Worm (Caenorhabditis elegans): Measurements from ENCODE around the gene F21C10.5.

The F21C10.5 gene

DNA sequence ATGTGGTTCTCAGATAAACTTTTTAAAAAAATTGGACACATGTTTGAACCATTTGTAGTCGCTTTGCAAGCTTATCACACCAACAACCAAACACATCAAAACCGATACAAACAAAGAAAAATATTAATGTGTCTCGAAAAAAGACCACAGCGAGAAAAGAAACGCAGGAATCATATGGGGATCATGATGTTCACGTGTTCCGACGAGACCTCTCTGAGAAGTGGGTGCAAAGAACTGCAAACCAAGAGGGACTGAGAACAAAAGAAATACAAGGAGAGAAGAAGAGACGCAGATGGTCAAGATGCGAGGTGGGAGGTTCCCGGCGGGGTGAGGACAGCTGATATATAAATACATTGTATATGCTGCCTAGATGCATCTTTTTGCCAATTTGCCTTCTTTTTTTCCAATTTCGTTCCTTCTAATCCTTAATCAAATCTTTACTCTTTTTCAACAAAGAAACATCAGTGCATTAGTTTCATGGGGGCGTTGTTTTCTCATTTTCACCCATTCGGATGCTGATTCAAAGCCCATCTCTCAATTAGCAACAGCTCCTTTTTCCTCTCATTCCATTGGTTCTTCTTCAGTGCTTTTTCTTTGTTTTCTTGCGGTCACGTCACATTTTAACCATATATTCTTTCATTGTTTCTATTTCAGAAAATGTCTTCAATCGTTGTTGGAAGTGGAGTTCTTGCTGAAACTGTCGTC, 29.7 kb upstream of the F21C10.5 start, which contains the start of gene F21C10.10 (continued):
- TF ChIP-seq cey-2 (tag; optimal IDR thresholded peaks at IDR 0.05; ENCODE audit: borderline replicate concordance, insufficient read depth): peak; percentile 95
- TF ChIP-seq ztf-7 (tag; optimal IDR thresholded peaks at IDR 0.05): peak; percentile 63
- TF ChIP-seq dve-1 (tag; optimal IDR thresholded peaks at IDR 0.05; ENCODE audit: insufficient read depth): peak; percentile 98
- TF ChIP-seq ZK337.2 (GFP tag; IDR thresholded peaks at IDR 0.05): no peak
- peak; percentile 40; the same call in 1 of the 2 replicates for TF ChIP-seq zfp-3 (GFP tag; conservative IDR thresholded peaks at IDR 0.05)
- TF ChIP-seq lin-13 (GFP tag; optimal IDR thresholded peaks at IDR 0.05): peak; percentile 50
- no peak for TF ChIP-seq Y105C5A.15 (GFP tag; IDR thresholded peaks at IDR 0.05)
- TF ChIP-seq nhr-6 (tag; optimal IDR thresholded peaks at IDR 0.05): peak; percentile 50
- TF ChIP-seq dmd-8 (GFP tag; IDR thresholded peaks at IDR 0.05): no peak
- TF ChIP-seq lin-15B (tag; optimal IDR thresholded peaks at IDR 0.05): no peak
- peak; percentile 86 for TF ChIP-seq php-3 (GFP tag; IDR thresholded peaks at IDR 0.05)
- peak; percentile 99 for TF ChIP-seq aha-1 (tag)
- no peak for TF ChIP-seq duxl-1 (tag; optimal IDR thresholded peaks at IDR 0.05; ENCODE audit: poor library complexity)
- no peak for TF ChIP-seq ama-1 (optimal IDR thresholded peaks at IDR 0.05)
- no peak for TF ChIP-seq lin-39 (tag; optimal IDR thresholded peaks at IDR 0.05)
- TF ChIP-seq hlh-11 (tag; optimal IDR thresholded peaks at IDR 0.05): peak; percentile 99
- TF ChIP-seq Y5F2A.4 (GFP tag; optimal IDR thresholded peaks at IDR 0.05): no peak
- TF ChIP-seq gei-8 (GFP tag; optimal IDR thresholded peaks at IDR 0.05): peak; percentile 98
- no peak for TF ChIP-seq daf-12 (tag; optimal IDR thresholded peaks at IDR 0.05)
- TF ChIP-seq madf-9 (GFP tag; conservative IDR thresholded peaks at IDR 0.05): peak; percentile 46; the same call in 1 of the 2 replicates
- TF ChIP-seq ztf-11 (tag; optimal IDR thresholded peaks at IDR 0.05): no peak
- TF ChIP-seq F26F4.8 (GFP tag; conservative IDR thresholded peaks at IDR 0.05): no peak
- TF ChIP-seq lin-1 (GFP tag; IDR thresholded peaks at IDR 0.05): peak; percentile 62; the same call in 1 of the 2 replicates
- no peak for TF ChIP-seq vab-7 (GFP tag; IDR thresholded peaks at IDR 0.05)
- TF ChIP-seq dmd-9 (GFP tag; IDR thresholded peaks at IDR 0.05): no peak
- TF ChIP-seq madf-5 (GFP tag; IDR thresholded peaks at IDR 0.05): 0 out of 4 replicates have a peak, but pooled peaks of 1 of the 2 experiments have one; percentile 64
- TF ChIP-seq sdz-12 (GFP tag; optimal IDR thresholded peaks at IDR 0.05): no peak
- peak; percentile 59; the same call in 1 of the 2 replicates for TF ChIP-seq ctbp-1 (GFP tag; IDR thresholded peaks at IDR 0.05)
- TF ChIP-seq lim-7 (GFP tag; IDR thresholded peaks at IDR 0.05): no peak
- no peak for TF ChIP-seq F44E2.7 (GFP tag; IDR thresholded peaks at IDR 0.05)
- TF ChIP-seq nhr-41 (GFP tag; IDR thresholded peaks at IDR 0.05): no peak
- TF ChIP-seq snpc-1.2 (GFP tag; IDR thresholded peaks at IDR 0.05): no peak
- peak; percentile 94 for TF ChIP-seq tra-1 (GFP tag; IDR thresholded peaks at IDR 0.05)
- no peak for TF ChIP-seq nhr-111 (GFP tag; optimal IDR thresholded peaks at IDR 0.05)
- no peak for TF ChIP-seq daf-19 (GFP tag; conservative IDR thresholded peaks at IDR 0.05)
- no peak for TF ChIP-seq nhr-237 (tag; optimal IDR thresholded peaks at IDR 0.05)
- peak; percentile 85 for TF ChIP-seq nhr-10 (tag; optimal IDR thresholded peaks at IDR 0.05)
- TF ChIP-seq arid-1 (GFP tag; conservative IDR thresholded peaks at IDR 0.05): 0 out of 2 replicates have a peak, but pooled peaks have one; percentile 8
- TF ChIP-seq skn-1 (tag; optimal IDR thresholded peaks at IDR 0.05): no peak
- TF ChIP-seq hmg-1.1 (GFP tag; IDR thresholded peaks at IDR 0.05): peak; percentile 63
- peak; percentile 87 for TF ChIP-seq nhr-76 (tag; optimal IDR thresholded peaks at IDR 0.05)
- peak; percentile 49 for TF ChIP-seq spr-3 (GFP tag; optimal IDR thresholded peaks at IDR 0.05)
- no peak for TF ChIP-seq fkh-10 (GFP tag; optimal IDR thresholded peaks at IDR 0.05)
- TF ChIP-seq mxl-2 (GFP tag; conservative IDR thresholded peaks at IDR 0.05): peak; percentile 98
- peak; percentile 78 for TF ChIP-seq spr-1 (tag; optimal IDR thresholded peaks at IDR 0.05)
- TF ChIP-seq pqm-1 (tag; optimal IDR thresholded peaks at IDR 0.05): peak; percentile 14
- TF ChIP-seq nhr-42 (GFP tag; IDR thresholded peaks at IDR 0.05): no peak; the same call in 1 of the 2 replicates
- TF ChIP-seq zfp-2 (tag; optimal IDR thresholded peaks at IDR 0.05): no peak
- TF ChIP-seq zip-11 (GFP tag; IDR thresholded peaks at IDR 0.05): no peak

Data from whole organism, L4 larva.